Fruit fly (Drosophila melanogaster): ENCODE data around the gene CG33687.

DNA sequence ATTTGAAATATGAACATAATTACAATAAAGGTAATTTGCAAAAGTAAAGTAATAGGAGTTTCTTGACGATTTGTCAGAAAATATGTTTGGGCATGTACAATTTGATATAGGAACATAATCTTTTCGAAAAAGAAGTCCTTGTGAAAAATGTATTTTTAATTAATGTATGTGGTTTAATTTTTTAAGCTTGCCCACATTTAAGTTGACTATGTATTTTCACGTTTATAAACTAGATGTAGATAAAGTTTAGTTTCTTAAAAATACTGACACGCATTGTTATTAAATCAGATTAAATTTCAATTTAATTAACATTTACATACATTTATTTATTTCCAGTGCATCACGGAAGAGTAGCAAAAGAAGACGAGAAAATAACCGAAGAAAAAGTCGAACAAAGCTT, 21.2 kb upstream of the CG33687 start:
- TF ChIP-seq dsf (GFP tag; optimal IDR thresholded peaks at IDR 0.05; ENCODE audit: borderline replicate concordance) (no peak), h (GFP tag; optimal IDR thresholded peaks at IDR 0.05) (peak; percentile 64), fru (GFP tag; optimal IDR thresholded peaks at IDR 0.05) (peak; percentile 71), foxo (GFP tag; optimal IDR thresholded peaks at IDR 0.05) (peak in 1 of 2 experiments; percentile 57), usp (GFP tag; optimal IDR thresholded peaks at IDR 0.05) (no peak), Jra (GFP tag; optimal IDR thresholded peaks at IDR 0.05) (peak; percentile 28), psq (GFP tag; optimal IDR thresholded peaks at IDR 0.05) (peak; percentile 41)
